Worm (Caenorhabditis elegans) whole organism, L3 larva: ENCODE data around the gene inpp-5K.
A peak's percentile ranks its signal among the peaks of the same experiment; 100 is the strongest.

Source experiments
- R02D3.7 ChIP-seq: fragments of 150-350 bp; optimal IDR thresholded peaks from 2 replicates; lab custom pipeline; 2014; ENCODE audit warnings: missing biosample characterization, missing genetic modification characterization
- aly-2 ChIP-seq: fragments of 150-350 bp; optimal IDR thresholded peaks from 2 replicates; lab custom pipeline; 2014; ENCODE audit warnings: missing biosample characterization, missing genetic modification characterization
- ama-1 ChIP-seq: fragments of 150-350 bp; optimal IDR thresholded peaks from 2 replicates; lab custom pipeline; 2018
- ceh-16 ChIP-seq: sonication (generic microtip); optimal IDR thresholded peaks from 2 replicates; lab custom pipeline; 2017; ENCODE audit warnings: missing biosample characterization, missing genetic modification characterization
- ceh-28 ChIP-seq: fragments of 150-350 bp; optimal IDR thresholded peaks from 2 replicates; lab custom pipeline; 2014; ENCODE audit warnings: missing biosample characterization, missing genetic modification reagents, missing genetic modification characterization
- ceh-82 ChIP-seq: fragments of 150-350 bp; optimal IDR thresholded peaks from 2 replicates; lab custom pipeline; 2014; ENCODE audit warnings: missing biosample characterization, missing genetic modification characterization
- ceh-9 ChIP-seq: sonication (generic microtip); optimal IDR thresholded peaks from 2 replicates; lab custom pipeline; 2018; ENCODE audit warnings: missing biosample characterization, missing genetic modification characterization
- daf-12 ChIP-seq: fragments of 150-350 bp; optimal IDR thresholded peaks from 2 replicates; lab custom pipeline; 2014; ENCODE audit warnings: missing biosample characterization, missing genetic modification reagents, missing genetic modification characterization
- egl-27 ChIP-seq: sonication (generic microtip); optimal IDR thresholded peaks from 4 replicates; lab custom pipeline; 2017; ENCODE audit warnings: missing biosample characterization, missing genetic modification reagents, missing genetic modification characterization
- elt-2 ChIP-seq: sonication (generic microtip); optimal IDR thresholded peaks from 2 replicates; lab custom pipeline; 2016; ENCODE audit warnings: missing genetic modification reagents, mild to moderate bottlenecking, missing genetic modification characterization, missing compliant biosample characterization
- elt-3 ChIP-seq, 3 experiments: fragments of 150-350 bp in 1 of 3; sonication (generic microtip) in 2 of 3; optimal IDR thresholded peaks; 2 replicates in 2 of 3; 4 replicates in 1 of 3; lab custom pipeline; 2014 to 2017; ENCODE audit warnings: missing biosample characterization in 3 of 3, missing genetic modification characterization in 3 of 3
- fkh-10 ChIP-seq: sonication (generic microtip); optimal IDR thresholded peaks from 2 replicates; lab custom pipeline; 2017; ENCODE audit warnings: missing biosample characterization, missing genetic modification reagents, missing genetic modification characterization
- fkh-2 ChIP-seq: fragments of 150-350 bp; optimal IDR thresholded peaks from 2 replicates; lab custom pipeline; 2014; ENCODE audit warnings: missing biosample characterization, missing genetic modification reagents, missing genetic modification characterization
- hmg-11 ChIP-seq: sonication (generic microtip); optimal IDR thresholded peaks from 2 replicates; lab custom pipeline; 2016; ENCODE audit warnings: missing genetic modification characterization, missing compliant biosample characterization
- jun-1 ChIP-seq: fragments of 150-350 bp; optimal IDR thresholded peaks from 2 replicates; lab custom pipeline; 2014; ENCODE audit warnings: missing biosample characterization, missing genetic modification reagents, missing genetic modification characterization
- lin-15B ChIP-seq: fragments of 150-350 bp; optimal IDR thresholded peaks from 2 replicates; lab custom pipeline; 2014; ENCODE audit warnings: missing biosample characterization, missing genetic modification characterization
- lin-39 ChIP-seq: fragments of 150-350 bp; optimal IDR thresholded peaks from 2 replicates; lab custom pipeline; 2018; ENCODE audit warnings: missing biosample characterization, missing genetic modification reagents, missing genetic modification characterization
- mml-1 ChIP-seq: fragments of 150-350 bp; sonication (generic microtip); optimal IDR thresholded peaks from 3 replicates; lab custom pipeline; 2014; ENCODE audit warnings: missing biosample characterization, missing genetic modification characterization
- nfya-1 ChIP-seq: sonication (generic microtip); optimal IDR thresholded peaks from 2 replicates; lab custom pipeline; 2017; ENCODE audit warnings: missing genetic modification characterization, mild to moderate bottlenecking, missing compliant biosample characterization, antibody characterized with exemption, moderate library complexity; ENCODE audit not compliant: insufficient read depth
- nhr-23 ChIP-seq: fragments of 150-350 bp; optimal IDR thresholded peaks from 2 replicates; lab custom pipeline; 2014; ENCODE audit warnings: missing biosample characterization, missing genetic modification reagents, missing genetic modification characterization
- nhr-25 ChIP-seq: sonication (generic microtip); optimal IDR thresholded peaks from 2 replicates; lab custom pipeline; 2017; ENCODE audit warnings: missing biosample characterization, missing genetic modification characterization
- nhr-28 ChIP-seq: fragments of 150-350 bp; optimal IDR thresholded peaks from 2 replicates; lab custom pipeline; 2014; ENCODE audit warnings: missing biosample characterization, missing genetic modification characterization
- nhr-43 ChIP-seq: sonication (generic microtip); optimal IDR thresholded peaks from 2 replicates; lab custom pipeline; 2016; ENCODE audit warnings: mild to moderate bottlenecking, missing genetic modification characterization, missing compliant biosample characterization; ENCODE audit not compliant: poor library complexity, severe bottlenecking
- nhr-67 ChIP-seq: fragments of 150-350 bp; optimal IDR thresholded peaks from 2 replicates; lab custom pipeline; 2014; ENCODE audit warnings: missing biosample characterization, missing genetic modification characterization
- pha-4 ChIP-seq: fragments of 150-350 bp; optimal IDR thresholded peaks from 2 replicates; lab custom pipeline; 2014; ENCODE audit warnings: missing biosample characterization, missing genetic modification reagents, missing genetic modification characterization
- sea-2 ChIP-seq: fragments of 150-350 bp; sonication (generic microtip); optimal IDR thresholded peaks from 4 replicates; lab custom pipeline; 2014; ENCODE audit warnings: missing biosample characterization, missing genetic modification reagents, missing genetic modification characterization
- skn-1 ChIP-seq: fragments of 150-350 bp; optimal IDR thresholded peaks from 2 replicates; lab custom pipeline; 2014; ENCODE audit warnings: missing biosample characterization, missing genetic modification characterization
- unc-62 ChIP-seq: fragments of 150-350 bp; sonication (generic microtip); optimal IDR thresholded peaks from 4 replicates; lab custom pipeline; 2014; ENCODE audit warnings: missing biosample characterization, missing genetic modification reagents, missing genetic modification characterization
- zag-1 ChIP-seq: fragments of 150-350 bp; optimal IDR thresholded peaks from 2 replicates; lab custom pipeline; 2014; ENCODE audit warnings: missing biosample characterization, missing genetic modification characterization
- ztf-11 ChIP-seq: fragments of 150-350 bp; optimal IDR thresholded peaks from 2 replicates; lab custom pipeline; 2014; ENCODE audit warnings: missing biosample characterization, missing genetic modification characterization

inpp-5K gene

DNA sequence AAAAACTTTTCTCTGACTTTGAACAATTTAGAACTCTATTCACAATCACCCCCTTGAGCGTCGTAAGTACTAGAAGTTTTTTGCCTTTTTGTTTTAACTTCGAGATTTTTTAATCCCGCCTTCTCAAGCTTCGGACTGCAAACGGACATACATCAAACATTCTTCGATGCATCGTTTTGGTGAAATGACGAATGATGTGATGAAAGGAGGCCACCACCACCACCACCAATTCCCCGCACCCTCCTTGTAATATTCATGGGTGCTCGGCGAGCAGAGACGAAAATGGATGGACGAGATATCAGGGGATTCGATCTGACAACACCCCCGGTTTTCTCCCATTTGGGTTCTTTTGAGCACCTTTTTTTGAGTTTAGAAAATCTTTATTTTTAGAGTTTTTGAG is 15.2 kb downstream of the inpp-5K start:
- TF ChIP-seq elt-3 (tag; optimal IDR thresholded peaks at IDR 0.05; lab: Kevin White, UChicago) (no peak), aly-2 (tag; lab: Kevin White, UChicago) (no peak), ceh-16 (tag; lab: Kevin White, UChicago) (no peak), lin-39 (tag; lab: Kevin White, UChicago) (peak; percentile 49), lin-15B (no peak)

DNA sequence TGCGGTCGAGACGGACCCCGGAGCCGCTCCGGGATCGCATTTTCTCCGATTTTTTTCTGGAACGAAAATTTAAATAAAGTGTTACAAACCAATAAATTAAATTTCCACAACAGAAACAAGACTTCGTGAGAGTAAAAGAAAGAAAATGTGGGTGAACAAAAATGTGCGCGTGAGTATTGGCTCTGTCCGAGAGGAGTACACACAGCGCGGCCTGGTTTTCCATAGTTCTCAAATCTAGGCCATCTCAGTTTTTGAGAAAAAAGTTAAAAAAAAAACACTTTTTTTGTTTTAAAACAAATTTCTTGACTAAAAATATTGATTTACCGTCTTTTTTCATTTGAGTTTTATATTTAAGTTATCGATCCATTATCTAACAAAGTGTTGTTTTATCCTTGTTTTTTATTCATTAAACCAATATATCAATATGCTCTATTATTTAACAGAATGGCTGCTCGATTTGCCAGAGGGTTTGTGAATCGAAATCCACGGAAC is 16.5 kb downstream of the inpp-5K start, which contains the start of the genes C14B9.8 and mrpl-18:
Gene C14B9.8, minus strand, starts transcription at position 56 of the 492 bp plus-strand sequence.
Gene mrpl-18, plus strand, starts transcription at position 442 of the 492 bp plus-strand sequence.
- TF ChIP-seq nfya-1 (tag; lab: Kevin White, UChicago) (peak; percentile 70), elt-2 (tag; lab: Kevin White, UChicago) (peak; percentile 10), ceh-82 (tag; lab: Kevin White, UChicago) (peak; percentile 6), lin-15B (peak; percentile 84), fkh-10 (GFP tag; lab: Kevin White, UChicago) (no peak), sea-2 (GFP tag; lab: Kevin White, UChicago) (no peak), nhr-43 (tag; lab: Kevin White, UChicago) (peak; percentile 73), skn-1 (tag; lab: Kevin White, UChicago) (peak; percentile 32), mml-1 (tag; lab: Kevin White, UChicago) (no peak), pha-4 (tag; lab: Kevin White, UChicago) (peak; percentile 68), egl-27 (tag; lab: Kevin White, UChicago) (no peak), nhr-25 (tag; lab: Kevin White, UChicago) (peak; percentile 15), jun-1 (tag; lab: Kevin White, UChicago) (no peak), lin-39 (tag; lab: Kevin White, UChicago) (peak; percentile 30)

DNA sequence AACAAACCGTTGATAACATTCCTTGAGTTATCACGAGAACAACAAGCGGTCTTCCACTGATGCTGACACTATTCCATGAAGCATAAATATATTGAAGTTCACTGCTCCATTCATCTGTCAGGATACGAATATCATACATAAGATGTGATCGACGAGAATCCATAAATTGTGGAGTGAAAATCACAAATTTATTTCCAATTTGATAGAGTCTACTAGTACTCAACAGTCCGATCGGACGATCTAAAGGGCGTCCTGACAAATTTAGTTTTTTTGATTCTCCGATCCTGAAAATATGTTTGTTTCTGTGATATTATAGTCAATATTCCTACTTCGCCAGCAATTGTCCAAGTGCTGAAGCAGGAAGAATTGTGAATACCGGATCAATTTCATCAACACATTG is 18.9 kb downstream of the inpp-5K start:
- TF ChIP-seq skn-1 (tag; lab: Kevin White, UChicago), result no peak
- TF ChIP-seq R02D3.7 (tag; lab: Kevin White, UChicago), result no peak
- TF ChIP-seq zag-1 (tag; lab: Kevin White, UChicago), result no peak
- no peak for TF ChIP-seq ceh-9 (tag; lab: Kevin White, UChicago)
- no peak for TF ChIP-seq fkh-2
- no peak for TF ChIP-seq ama-1 (lab: Kevin White, UChicago)
- no peak for TF ChIP-seq nhr-67 (tag; lab: Kevin White, UChicago)

DNA sequence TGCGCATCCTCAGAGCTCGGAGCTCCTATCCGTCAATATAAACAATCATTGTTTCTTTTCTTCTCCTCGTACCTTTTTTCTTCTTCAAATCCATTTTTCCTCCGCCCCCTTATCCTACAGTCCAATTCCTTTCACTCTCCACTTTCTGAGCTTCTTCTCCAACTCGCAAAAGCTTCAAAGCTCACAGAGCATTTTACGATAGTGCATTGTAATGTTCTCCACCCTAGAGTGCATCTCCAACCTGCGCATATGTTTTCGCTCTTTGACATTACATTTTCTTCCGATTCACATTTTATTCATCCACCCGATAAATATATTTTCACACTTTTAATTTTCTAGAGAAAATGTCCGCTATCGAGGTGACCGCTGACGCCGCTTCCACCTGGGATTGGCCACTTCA is 23.4 kb downstream of the inpp-5K start, which contains the start of gene hsp-12.2:
Gene hsp-12.2, plus strand, starts transcription at position 301 of the 400 bp plus-strand sequence.
- TF ChIP-seq nhr-28 (tag; lab: Kevin White, UChicago) (no peak), pha-4 (tag; lab: Kevin White, UChicago) (peak; percentile 49)

DNA sequence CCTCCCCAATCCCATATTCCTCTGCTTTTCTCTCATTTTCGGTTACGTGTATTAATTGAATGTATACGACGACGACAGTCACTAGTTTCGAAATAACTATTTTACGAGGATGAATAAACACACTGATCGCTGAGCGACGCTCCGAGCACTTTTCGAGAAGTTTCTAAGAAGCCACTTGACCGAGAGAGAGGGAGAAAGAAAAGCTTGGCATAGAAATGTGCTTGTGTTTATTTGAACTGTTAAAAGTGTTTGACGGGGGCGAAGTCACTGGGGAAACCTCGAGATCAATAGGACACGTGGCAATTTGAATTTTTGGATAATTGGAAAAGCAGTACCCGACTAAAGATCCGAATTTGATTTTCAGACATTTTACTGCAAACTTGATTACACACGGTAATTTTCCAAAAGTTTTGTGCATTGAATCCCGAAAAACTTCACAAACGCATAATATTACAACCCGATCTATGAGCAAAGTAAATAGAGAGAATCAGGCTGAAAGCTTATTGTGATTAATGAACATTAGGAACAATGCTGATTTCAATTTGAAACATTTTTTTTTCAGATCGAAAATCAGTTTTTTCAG is 24.5 kb downstream of the inpp-5K start:
- TF ChIP-seq sea-2 (GFP tag; lab: Kevin White, UChicago) (no peak), nhr-67 (tag; lab: Kevin White, UChicago) (no peak), elt-2 (tag; lab: Kevin White, UChicago) (peak; percentile 16), nhr-25 (tag; lab: Kevin White, UChicago) (no peak), ceh-28 (tag; lab: Kevin White, UChicago) (peak; percentile 2), aly-2 (tag; lab: Kevin White, UChicago) (peak; percentile 80), pha-4 (tag; lab: Kevin White, UChicago) (peak; percentile 82)

DNA sequence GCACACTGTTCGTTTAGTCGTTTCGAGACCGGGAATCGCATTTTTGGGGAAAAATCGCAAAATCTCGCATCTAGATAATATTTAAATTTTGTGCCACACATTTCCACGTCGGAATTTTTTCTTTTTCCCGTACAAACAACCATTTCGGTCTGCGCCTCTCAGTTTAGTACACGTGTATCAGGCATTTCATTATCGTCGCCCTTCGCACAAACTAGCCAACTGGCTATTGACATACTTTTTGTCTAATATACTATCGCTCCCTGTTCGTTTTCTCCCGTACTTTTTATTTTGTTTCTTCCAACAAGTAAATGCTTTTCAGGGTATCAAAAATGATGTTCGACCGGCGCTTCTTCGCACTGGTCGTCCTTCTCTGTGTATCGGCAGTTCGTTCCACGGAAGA is 27.8 kb downstream of the inpp-5K start, which contains the start of gene C14B9.2:
Gene C14B9.2, plus strand, starts transcription at position 320 of the 400 bp plus-strand sequence.
- no peak for TF ChIP-seq hmg-11
- no peak for TF ChIP-seq nhr-23 (tag; lab: Kevin White, UChicago)
- TF ChIP-seq daf-12 (tag; lab: Kevin White, UChicago), result no peak
- no peak for TF ChIP-seq ztf-11
- TF ChIP-seq unc-62 (GFP tag; lab: Kevin White, UChicago), result no peak
- TF ChIP-seq elt-2 (tag; lab: Kevin White, UChicago), result peak; percentile 20
- TF ChIP-seq pha-4 (tag; lab: Kevin White, UChicago), result peak; percentile 76
- no peak for TF ChIP-seq sea-2 (GFP tag; lab: Kevin White, UChicago)
- no peak for TF ChIP-seq nfya-1 (tag; lab: Kevin White, UChicago)
